Worm (Caenorhabditis elegans) whole organism, L2 larva: ENCODE measurements around the gene Y105C5A.508.
A peak's percentile ranks its signal among the peaks of the same experiment; 100 is the strongest.

Source experiments
- C34F6.9 ChIP-seq: fragments of 150-350 bp; optimal IDR thresholded peaks from 2 replicates; lab custom pipeline; 2014; ENCODE audit warnings: missing biosample characterization, missing genetic modification characterization
- F13H6.1 ChIP-seq: sonication (generic microtip); optimal IDR thresholded peaks from 2 replicates; lab custom pipeline; 2016; ENCODE audit warnings: missing genetic modification characterization, missing compliant biosample characterization
- R02D3.7 ChIP-seq: fragments of 150-350 bp; optimal IDR thresholded peaks from 2 replicates; lab custom pipeline; 2014; ENCODE audit warnings: missing biosample characterization, missing genetic modification characterization
- Y55F3AM.14 ChIP-seq: fragments of 200-800 bp; sonication (Bioruptor generic); optimal IDR thresholded peaks from 2 replicates; lab custom pipeline; 2018; ENCODE audit warnings: mild to moderate bottlenecking, missing genetic modification characterization, missing compliant biosample characterization
- ZK546.5 ChIP-seq: sonication (generic microtip); optimal IDR thresholded peaks from 2 replicates; lab custom pipeline; 2017; ENCODE audit warnings: missing biosample characterization, missing genetic modification characterization
- alr-1 ChIP-seq: fragments of 150-350 bp; optimal IDR thresholded peaks from 2 replicates; lab custom pipeline; 2014; ENCODE audit warnings: missing biosample characterization, missing genetic modification characterization
- aly-2 ChIP-seq: fragments of 150-350 bp; optimal IDR thresholded peaks from 2 replicates; lab custom pipeline; 2014; ENCODE audit warnings: missing biosample characterization, missing genetic modification characterization
- ama-1 ChIP-seq: fragments of 150-350 bp; optimal IDR thresholded peaks from 2 replicates; lab custom pipeline; 2018; ENCODE audit warnings: inconsistent platforms
- blmp-1 ChIP-seq: sonication (generic microtip); optimal IDR thresholded peaks from 2 replicates; lab custom pipeline; 2017; ENCODE audit warnings: missing genetic modification characterization, mild to moderate bottlenecking, missing compliant biosample characterization, antibody characterized with exemption, moderate library complexity; ENCODE audit not compliant: insufficient read depth
- ceh-16 ChIP-seq: fragments of 150-350 bp; optimal IDR thresholded peaks from 2 replicates; lab custom pipeline; 2014; ENCODE audit warnings: missing biosample characterization, missing genetic modification characterization
- ceh-82 ChIP-seq: fragments of 150-350 bp; optimal IDR thresholded peaks from 2 replicates; lab custom pipeline; 2014; ENCODE audit warnings: missing biosample characterization, missing genetic modification characterization
- crh-2 ChIP-seq: sonication (generic microtip); optimal IDR thresholded peaks from 2 replicates; lab custom pipeline; 2017; ENCODE audit warnings: missing biosample characterization, missing genetic modification characterization
- dmd-4 ChIP-seq: sonication (generic microtip); optimal IDR thresholded peaks from 2 replicates; lab custom pipeline; 2017; ENCODE audit warnings: missing biosample characterization, missing genetic modification characterization
- egl-27 ChIP-seq: sonication (generic microtip); optimal IDR thresholded peaks from 3 replicates; lab custom pipeline; 2017; ENCODE audit warnings: missing biosample characterization, missing genetic modification reagents, missing genetic modification characterization
- elt-1 ChIP-seq: fragments of 150-350 bp; optimal IDR thresholded peaks from 2 replicates; lab custom pipeline; 2014; ENCODE audit warnings: missing biosample characterization, missing genetic modification characterization
- elt-3 ChIP-seq: sonication (generic microtip); optimal IDR thresholded peaks from 2 replicates; lab custom pipeline; 2017; ENCODE audit warnings: missing biosample characterization, missing genetic modification characterization
- fos-1 ChIP-seq: fragments of 150-350 bp; optimal IDR thresholded peaks from 2 replicates; lab custom pipeline; 2014; ENCODE audit warnings: missing biosample characterization, missing genetic modification characterization
- gmeb-1 ChIP-seq: fragments of 150-350 bp; optimal IDR thresholded peaks from 2 replicates; lab custom pipeline; 2014; ENCODE audit warnings: missing biosample characterization, missing genetic modification characterization
- lin-11 ChIP-seq: fragments of 150-350 bp; sonication (generic microtip); optimal IDR thresholded peaks from 2 replicates; lab custom pipeline; 2014; ENCODE audit warnings: missing biosample characterization, missing genetic modification characterization, inconsistent platforms, mixed read lengths
- lin-13 ChIP-seq: fragments of 150-350 bp; optimal IDR thresholded peaks from 2 replicates; lab custom pipeline; 2014; ENCODE audit warnings: missing biosample characterization, missing genetic modification reagents, missing genetic modification characterization
- lin-39 ChIP-seq: fragments of 150-350 bp; optimal IDR thresholded peaks from 2 replicates; lab custom pipeline; 2014; ENCODE audit warnings: missing biosample characterization, missing genetic modification reagents, missing genetic modification characterization
- lsy-2 ChIP-seq, 2 experiments: fragments of 150-350 bp in 1 of 2; sonication (generic microtip) in 1 of 2; optimal IDR thresholded peaks; 2 replicates each; lab custom pipeline; 2014 to 2017; ENCODE audit warnings: missing biosample characterization in 2 of 2, missing genetic modification characterization in 2 of 2
- mab-5 ChIP-seq: fragments of 150-350 bp; optimal IDR thresholded peaks from 2 replicates; lab custom pipeline; 2014; ENCODE audit warnings: missing biosample characterization, missing genetic modification characterization
- mbf-1 ChIP-seq: sonication (generic microtip); optimal IDR thresholded peaks from 2 replicates; lab custom pipeline; 2017; ENCODE audit warnings: missing biosample characterization, missing genetic modification characterization
- mdl-1 ChIP-seq, 2 experiments: fragments of 150-350 bp in 1 of 2; sonication (generic microtip) in 1 of 2; optimal IDR thresholded peaks; 2 replicates each; lab custom pipeline; 2017; ENCODE audit warnings: missing biosample characterization in 2 of 2, missing genetic modification characterization in 2 of 2
- nhr-10 ChIP-seq: sonication (generic microtip); optimal IDR thresholded peaks from 2 replicates; lab custom pipeline; 2017; ENCODE audit warnings: missing biosample characterization, missing genetic modification characterization
- nhr-11 ChIP-seq: fragments of 150-350 bp; optimal IDR thresholded peaks from 2 replicates; lab custom pipeline; 2014; ENCODE audit warnings: missing biosample characterization, missing genetic modification characterization
- nhr-12 ChIP-seq: fragments of 150-350 bp; optimal IDR thresholded peaks from 2 replicates; lab custom pipeline; 2014; ENCODE audit warnings: missing biosample characterization, missing genetic modification characterization
- nhr-129 ChIP-seq: fragments of 150-350 bp; optimal IDR thresholded peaks from 2 replicates; lab custom pipeline; 2014; ENCODE audit warnings: missing biosample characterization, missing genetic modification characterization
- nhr-21 ChIP-seq: fragments of 150-350 bp; optimal IDR thresholded peaks from 2 replicates; lab custom pipeline; 2014; ENCODE audit warnings: missing biosample characterization, missing genetic modification characterization
- nhr-23 ChIP-seq: fragments of 150-350 bp; optimal IDR thresholded peaks from 2 replicates; lab custom pipeline; 2014; ENCODE audit warnings: missing biosample characterization, missing genetic modification reagents, missing genetic modification characterization
- nhr-237 ChIP-seq: fragments of 150-350 bp; optimal IDR thresholded peaks from 2 replicates; lab custom pipeline; 2014; ENCODE audit warnings: missing biosample characterization, missing genetic modification characterization
- nhr-25 ChIP-seq: fragments of 150-350 bp; sonication (generic microtip); optimal IDR thresholded peaks from 3 replicates; lab custom pipeline; 2014; ENCODE audit warnings: missing biosample characterization, missing genetic modification characterization
- nhr-6 ChIP-seq: fragments of 150-350 bp; optimal IDR thresholded peaks from 2 replicates; lab custom pipeline; 2014; ENCODE audit warnings: missing biosample characterization, missing genetic modification characterization
- nhr-77 ChIP-seq: fragments of 150-350 bp; optimal IDR thresholded peaks from 2 replicates; lab custom pipeline; 2014; ENCODE audit warnings: missing biosample characterization, missing genetic modification characterization
- peb-1 ChIP-seq: fragments of 150-350 bp; optimal IDR thresholded peaks from 2 replicates; lab custom pipeline; 2014; ENCODE audit warnings: missing biosample characterization, missing genetic modification characterization
- sem-4 ChIP-seq: fragments of 150-350 bp; optimal IDR thresholded peaks from 2 replicates; lab custom pipeline; 2014; ENCODE audit warnings: missing biosample characterization, missing genetic modification reagents, missing genetic modification characterization
- skn-1 ChIP-seq: sonication (generic microtip); optimal IDR thresholded peaks from 2 replicates; lab custom pipeline; 2017; ENCODE audit warnings: missing biosample characterization, missing genetic modification characterization
- sma-3 ChIP-seq: sonication (generic microtip); optimal IDR thresholded peaks from 2 replicates; lab custom pipeline; 2016; ENCODE audit warnings: missing genetic modification reagents, missing genetic modification characterization, missing compliant biosample characterization
- sma-9 ChIP-seq, 2 experiments: fragments of 150-350 bp in 1 of 2; sonication (generic microtip) in 1 of 2; optimal IDR thresholded peaks; 2 replicates each; lab custom pipeline; 2014 to 2016; ENCODE audit warnings: missing genetic modification characterization in 2 of 2, mild to moderate bottlenecking in 1 of 2, missing biosample characterization in 1 of 2, missing compliant biosample characterization in 1 of 2, missing genetic modification reagents in 1 of 2, moderate library complexity in 1 of 2
- snpc-4 ChIP-seq: fragments of 150-350 bp; optimal IDR thresholded peaks from 2 replicates; lab custom pipeline; 2014; ENCODE audit warnings: missing biosample characterization, missing genetic modification characterization
- unc-39 ChIP-seq: fragments of 150-350 bp; optimal IDR thresholded peaks from 2 replicates; lab custom pipeline; 2014; ENCODE audit warnings: missing biosample characterization, missing genetic modification characterization
- unc-55 ChIP-seq: fragments of 150-350 bp; sonication (generic microtip); optimal IDR thresholded peaks from 3 replicates; lab custom pipeline; 2014; ENCODE audit warnings: missing biosample characterization, missing genetic modification reagents, missing genetic modification characterization
- unc-62 ChIP-seq: fragments of 150-350 bp; optimal IDR thresholded peaks from 2 replicates; lab custom pipeline; 2014; ENCODE audit warnings: missing biosample characterization, missing genetic modification reagents, missing genetic modification characterization
- zag-1 ChIP-seq: fragments of 150-350 bp; optimal IDR thresholded peaks from 2 replicates; lab custom pipeline; 2014; ENCODE audit warnings: missing biosample characterization, missing genetic modification characterization
- ztf-1 ChIP-seq: fragments of 200-800 bp; sonication (Bioruptor generic); conservative IDR thresholded peaks from 2 replicates; pipeline ENCODE4 v1.3.6; 2022; ENCODE audit warnings: missing genetic modification characterization, missing compliant biosample characterization
- ztf-11 ChIP-seq: sonication (generic microtip); optimal IDR thresholded peaks from 2 replicates; lab custom pipeline; 2017; ENCODE audit warnings: missing biosample characterization, missing genetic modification characterization
- ztf-4 ChIP-seq: fragments of 150-350 bp; optimal IDR thresholded peaks from 2 replicates; lab custom pipeline; 2014; ENCODE audit warnings: missing biosample characterization, missing genetic modification characterization

The Y105C5A.508 gene

ce11 chrIV:15564327-15564726 lies 19.4 kb upstream of the Y105C5A.508 start, which contains the start of gene Y105C5A.1:
Gene Y105C5A.1 (minus strand): TSS chrIV:15564427.
- no peak for TF ChIP-seq mdl-1 (tag; optimal IDR thresholded peaks at IDR 0.05; lab: Kevin White, UChicago)

- no peak for TF ChIP-seq nhr-23 (tag; lab: Kevin White, UChicago)
- TF ChIP-seq peb-1 (tag; lab: Kevin White, UChicago), result no peak
- peak; percentile 91 for TF ChIP-seq egl-27 (tag; lab: Kevin White, UChicago)
- TF ChIP-seq aly-2 (tag; lab: Kevin White, UChicago), result no peak
- peak; percentile 93 for TF ChIP-seq crh-2 (tag; lab: Kevin White, UChicago)
- peak; percentile 41 for TF ChIP-seq blmp-1 (tag; lab: Kevin White, UChicago)
- TF ChIP-seq nhr-129, result peak; percentile 77
- peak in 1 of 2 experiments; percentile 72 for TF ChIP-seq mdl-1 (tag; optimal IDR thresholded peaks at IDR 0.05; lab: Kevin White, UChicago)
- peak; percentile 87 for TF ChIP-seq sma-9 (GFP tag; optimal IDR thresholded peaks at IDR 0.05; lab: Kevin White, UChicago)
- no peak for TF ChIP-seq sma-9 (tag; optimal IDR thresholded peaks at IDR 0.05; lab: Kevin White, UChicago)
- no peak for TF ChIP-seq nhr-11
- peak; percentile 16 for TF ChIP-seq ZK546.5 (tag; lab: Kevin White, UChicago)
- peak; percentile 36 for TF ChIP-seq R02D3.7 (tag; lab: Kevin White, UChicago)
- TF ChIP-seq C34F6.9 (tag; lab: Kevin White, UChicago), result peak; percentile 88
- TF ChIP-seq unc-55 (GFP tag; lab: Kevin White, UChicago), result peak; percentile 80
- TF ChIP-seq ztf-4, result no peak
- no peak for TF ChIP-seq unc-62 (GFP tag; lab: Kevin White, UChicago)
- no peak for TF ChIP-seq unc-39 (tag; lab: Kevin White, UChicago)
- peak; percentile 68 for TF ChIP-seq sem-4
- no peak for TF ChIP-seq lin-39 (tag; lab: Kevin White, UChicago)
- TF ChIP-seq nhr-6 (tag; lab: Kevin White, UChicago), result peak; percentile 57
- no peak for TF ChIP-seq ztf-1
- peak; percentile 97 to 98 for TF ChIP-seq lsy-2 (tag; optimal IDR thresholded peaks at IDR 0.05; lab: Kevin White, UChicago)
- TF ChIP-seq nhr-10 (tag; lab: Kevin White, UChicago), result no peak
- TF ChIP-seq ceh-16 (tag; lab: Kevin White, UChicago), result peak; percentile 35
- TF ChIP-seq mab-5 (tag; lab: Kevin White, UChicago), result peak; percentile 90
- TF ChIP-seq alr-1 (tag; lab: Kevin White, UChicago), result no peak
- peak; percentile 33 for TF ChIP-seq ztf-11 (tag; lab: Kevin White, UChicago)
- peak; percentile 26 for TF ChIP-seq ama-1 (lab: Kevin White, UChicago)
- TF ChIP-seq Y55F3AM.14 (GFP tag; lab: Kevin White, UChicago), result peak; percentile 45
- TF ChIP-seq sma-3 (GFP tag; lab: Kevin White, UChicago), result peak; percentile 88
- no peak for TF ChIP-seq elt-1 (tag; lab: Kevin White, UChicago)
- TF ChIP-seq dmd-4, result no peak
- peak; percentile 94 for TF ChIP-seq F13H6.1
- TF ChIP-seq ceh-82, result no peak
- peak; percentile 76 for TF ChIP-seq fos-1 (tag; lab: Kevin White, UChicago)
- peak; percentile 57 for TF ChIP-seq lin-13 (GFP tag; lab: Kevin White, UChicago)
- peak; percentile 91 for TF ChIP-seq nhr-21 (tag; lab: Kevin White, UChicago)
- peak; percentile 55 for TF ChIP-seq nhr-77 (tag; lab: Kevin White, UChicago)
- peak; percentile 8 for TF ChIP-seq zag-1
- no peak for TF ChIP-seq nhr-12 (tag; lab: Kevin White, UChicago)
- TF ChIP-seq gmeb-1, result peak; percentile 88
- no peak for TF ChIP-seq skn-1
- TF ChIP-seq lin-11, result peak; percentile 89
- peak; percentile 41 for TF ChIP-seq nhr-237 (tag; lab: Kevin White, UChicago)
- TF ChIP-seq mbf-1 (tag; lab: Kevin White, UChicago), result no peak
- TF ChIP-seq elt-3 (tag; lab: Kevin White, UChicago), result no peak
- TF ChIP-seq snpc-4, result peak; percentile 54
- TF ChIP-seq nhr-25 (tag; lab: Kevin White, UChicago), result peak; percentile 93
Observed at ce11 chrIV:15570770-15571169, 12.9 kb upstream of the Y105C5A.508 start.
